Worm (Caenorhabditis elegans): ENCODE data around the gene Y75B8A.8.

- TF ChIP-seq elt-3 (tag; optimal IDR thresholded peaks at IDR 0.05), result no peak
- TF ChIP-seq ztf-11 (tag; optimal IDR thresholded peaks at IDR 0.05), result no peak
- no peak for TF ChIP-seq nhr-23 (tag; optimal IDR thresholded peaks at IDR 0.05)
Measured at ce11 chrIII:12130052-12130451, 30.5 kb upstream of the Y75B8A.8 start, which contains the start of gene Y75B8A.6.
